Worm (Caenorhabditis elegans) whole organism, L2 larva: ENCODE measurements around the gene unc-47.

ENCODE experiments used
- C34F6.9 ChIP-seq: fragments of 150-350 bp; optimal IDR thresholded peaks from 2 replicates; lab custom pipeline; 2014; ENCODE audit warnings: missing biosample characterization, missing genetic modification characterization
- R02D3.7 ChIP-seq: fragments of 150-350 bp; optimal IDR thresholded peaks from 2 replicates; lab custom pipeline; 2014; ENCODE audit warnings: missing biosample characterization, missing genetic modification characterization
- Y55F3AM.14 ChIP-seq: fragments of 200-800 bp; sonication (Bioruptor generic); optimal IDR thresholded peaks from 2 replicates; lab custom pipeline; 2018; ENCODE audit warnings: mild to moderate bottlenecking, missing genetic modification characterization, missing compliant biosample characterization
- ZK546.5 ChIP-seq: sonication (generic microtip); optimal IDR thresholded peaks from 2 replicates; lab custom pipeline; 2017; ENCODE audit warnings: missing biosample characterization, missing genetic modification characterization
- alr-1 ChIP-seq: fragments of 150-350 bp; optimal IDR thresholded peaks from 2 replicates; lab custom pipeline; 2014; ENCODE audit warnings: missing biosample characterization, missing genetic modification characterization
- aly-2 ChIP-seq: fragments of 150-350 bp; optimal IDR thresholded peaks from 2 replicates; lab custom pipeline; 2014; ENCODE audit warnings: missing biosample characterization, missing genetic modification characterization
- ama-1 ChIP-seq: fragments of 150-350 bp; optimal IDR thresholded peaks from 2 replicates; lab custom pipeline; 2018; ENCODE audit warnings: inconsistent platforms
- ceh-16 ChIP-seq: fragments of 150-350 bp; optimal IDR thresholded peaks from 2 replicates; lab custom pipeline; 2014; ENCODE audit warnings: missing biosample characterization, missing genetic modification characterization
- ceh-82 ChIP-seq: fragments of 150-350 bp; optimal IDR thresholded peaks from 2 replicates; lab custom pipeline; 2014; ENCODE audit warnings: missing biosample characterization, missing genetic modification characterization
- crh-2 ChIP-seq: sonication (generic microtip); optimal IDR thresholded peaks from 2 replicates; lab custom pipeline; 2017; ENCODE audit warnings: missing biosample characterization, missing genetic modification characterization
- dmd-4 ChIP-seq: sonication (generic microtip); optimal IDR thresholded peaks from 2 replicates; lab custom pipeline; 2017; ENCODE audit warnings: missing biosample characterization, missing genetic modification characterization
- elt-1 ChIP-seq: fragments of 150-350 bp; optimal IDR thresholded peaks from 2 replicates; lab custom pipeline; 2014; ENCODE audit warnings: missing biosample characterization, missing genetic modification characterization
- fos-1 ChIP-seq: fragments of 150-350 bp; optimal IDR thresholded peaks from 2 replicates; lab custom pipeline; 2014; ENCODE audit warnings: missing biosample characterization, missing genetic modification characterization
- gmeb-1 ChIP-seq: fragments of 150-350 bp; optimal IDR thresholded peaks from 2 replicates; lab custom pipeline; 2014; ENCODE audit warnings: missing biosample characterization, missing genetic modification characterization
- lin-13 ChIP-seq: fragments of 150-350 bp; optimal IDR thresholded peaks from 2 replicates; lab custom pipeline; 2014; ENCODE audit warnings: missing biosample characterization, missing genetic modification reagents, missing genetic modification characterization
- lin-39 ChIP-seq: fragments of 150-350 bp; optimal IDR thresholded peaks from 2 replicates; lab custom pipeline; 2014; ENCODE audit warnings: missing biosample characterization, missing genetic modification reagents, missing genetic modification characterization
- lsy-2 ChIP-seq, 2 experiments: fragments of 150-350 bp in 1 of 2; sonication (generic microtip) in 1 of 2; optimal IDR thresholded peaks; 2 replicates each; lab custom pipeline; 2014 to 2017; ENCODE audit warnings: missing biosample characterization in 2 of 2, missing genetic modification characterization in 2 of 2
- mbf-1 ChIP-seq: sonication (generic microtip); optimal IDR thresholded peaks from 2 replicates; lab custom pipeline; 2017; ENCODE audit warnings: missing biosample characterization, missing genetic modification characterization
- mdl-1 ChIP-seq, 2 experiments: fragments of 150-350 bp in 1 of 2; sonication (generic microtip) in 1 of 2; optimal IDR thresholded peaks; 2 replicates each; lab custom pipeline; 2017; ENCODE audit warnings: missing biosample characterization in 2 of 2, missing genetic modification characterization in 2 of 2
- nhr-11 ChIP-seq: fragments of 150-350 bp; optimal IDR thresholded peaks from 2 replicates; lab custom pipeline; 2014; ENCODE audit warnings: missing biosample characterization, missing genetic modification characterization
- nhr-129 ChIP-seq: fragments of 150-350 bp; optimal IDR thresholded peaks from 2 replicates; lab custom pipeline; 2014; ENCODE audit warnings: missing biosample characterization, missing genetic modification characterization
- nhr-21 ChIP-seq: fragments of 150-350 bp; optimal IDR thresholded peaks from 2 replicates; lab custom pipeline; 2014; ENCODE audit warnings: missing biosample characterization, missing genetic modification characterization
- nhr-23 ChIP-seq: fragments of 150-350 bp; optimal IDR thresholded peaks from 2 replicates; lab custom pipeline; 2014; ENCODE audit warnings: missing biosample characterization, missing genetic modification reagents, missing genetic modification characterization
- nhr-237 ChIP-seq: fragments of 150-350 bp; optimal IDR thresholded peaks from 2 replicates; lab custom pipeline; 2014; ENCODE audit warnings: missing biosample characterization, missing genetic modification characterization
- nhr-77 ChIP-seq: fragments of 150-350 bp; optimal IDR thresholded peaks from 2 replicates; lab custom pipeline; 2014; ENCODE audit warnings: missing biosample characterization, missing genetic modification characterization
- peb-1 ChIP-seq: fragments of 150-350 bp; optimal IDR thresholded peaks from 2 replicates; lab custom pipeline; 2014; ENCODE audit warnings: missing biosample characterization, missing genetic modification characterization
- skn-1 ChIP-seq: sonication (generic microtip); optimal IDR thresholded peaks from 2 replicates; lab custom pipeline; 2017; ENCODE audit warnings: missing biosample characterization, missing genetic modification characterization
- sma-9 ChIP-seq, 2 experiments: fragments of 150-350 bp in 1 of 2; sonication (generic microtip) in 1 of 2; optimal IDR thresholded peaks; 2 replicates each; lab custom pipeline; 2014 to 2016; ENCODE audit warnings: missing genetic modification characterization in 2 of 2, mild to moderate bottlenecking in 1 of 2, missing biosample characterization in 1 of 2, missing compliant biosample characterization in 1 of 2, missing genetic modification reagents in 1 of 2, moderate library complexity in 1 of 2
- snpc-4 ChIP-seq: fragments of 150-350 bp; optimal IDR thresholded peaks from 2 replicates; lab custom pipeline; 2014; ENCODE audit warnings: missing biosample characterization, missing genetic modification characterization
- unc-39 ChIP-seq: fragments of 150-350 bp; optimal IDR thresholded peaks from 2 replicates; lab custom pipeline; 2014; ENCODE audit warnings: missing biosample characterization, missing genetic modification characterization
- unc-55 ChIP-seq: fragments of 150-350 bp; sonication (generic microtip); optimal IDR thresholded peaks from 3 replicates; lab custom pipeline; 2014; ENCODE audit warnings: missing biosample characterization, missing genetic modification reagents, missing genetic modification characterization
- zag-1 ChIP-seq: fragments of 150-350 bp; optimal IDR thresholded peaks from 2 replicates; lab custom pipeline; 2014; ENCODE audit warnings: missing biosample characterization, missing genetic modification characterization
- ztf-1 ChIP-seq: fragments of 200-800 bp; sonication (Bioruptor generic); conservative IDR thresholded peaks from 2 replicates; pipeline ENCODE4 v1.3.6; 2022; ENCODE audit warnings: missing genetic modification characterization, missing compliant biosample characterization
- ztf-11 ChIP-seq: sonication (generic microtip); optimal IDR thresholded peaks from 2 replicates; lab custom pipeline; 2017; ENCODE audit warnings: missing biosample characterization, missing genetic modification characterization
- ztf-4 ChIP-seq: fragments of 150-350 bp; optimal IDR thresholded peaks from 2 replicates; lab custom pipeline; 2014; ENCODE audit warnings: missing biosample characterization, missing genetic modification characterization

The unc-47 gene

ce11 chrIII:10187840-10188239 is 1.8 kb upstream of the unc-47 start:
- peak in 1 of 2 experiments; percentile 52 for TF ChIP-seq lsy-2 (tag; optimal IDR thresholded peaks at IDR 0.05; lab: Kevin White, UChicago)
- TF ChIP-seq zag-1 = peak; percentile 20
- TF ChIP-seq C34F6.9 (tag; lab: Kevin White, UChicago) = peak; percentile 69
- peak; percentile 91 for TF ChIP-seq unc-55 (GFP tag; lab: Kevin White, UChicago)
- no peak for TF ChIP-seq nhr-23 (tag; lab: Kevin White, UChicago)
- TF ChIP-seq ztf-1 (GFP tag; lab: Robert Waterston, UW) = no peak
- no peak for TF ChIP-seq nhr-21
- TF ChIP-seq snpc-4 (tag; lab: Kevin White, UChicago) = peak; percentile 60
- peak; percentile 40 for TF ChIP-seq nhr-129 (tag; lab: Kevin White, UChicago)

ce11 chrIII:10181868-10182267 is 4.2 kb downstream of the unc-47 start:
- TF ChIP-seq elt-1 = no peak

ce11 chrIII:10179444-10179843 is 6.6 kb downstream of the unc-47 start:
- no peak for TF ChIP-seq ama-1 (lab: Kevin White, UChicago)
- no peak for TF ChIP-seq crh-2 (tag; lab: Kevin White, UChicago)
- no peak for TF ChIP-seq nhr-23 (tag; lab: Kevin White, UChicago)
- TF ChIP-seq Y55F3AM.14 (GFP tag; lab: Kevin White, UChicago) = no peak
- TF ChIP-seq aly-2 (tag; lab: Kevin White, UChicago) = no peak
- TF ChIP-seq ztf-4 (tag; lab: Kevin White, UChicago) = no peak
- no peak for TF ChIP-seq ZK546.5 (tag; lab: Kevin White, UChicago)
- TF ChIP-seq lin-39 (tag; lab: Kevin White, UChicago) = no peak
- no peak for TF ChIP-seq nhr-237 (tag; lab: Kevin White, UChicago)
- no peak for TF ChIP-seq ceh-82 (tag; lab: Kevin White, UChicago)
- no peak for TF ChIP-seq ztf-1 (GFP tag; lab: Robert Waterston, UW)
- TF ChIP-seq skn-1 (tag; lab: Kevin White, UChicago) = no peak
- no peak for TF ChIP-seq mdl-1 (tag; optimal IDR thresholded peaks at IDR 0.05; lab: Kevin White, UChicago)
- TF ChIP-seq R02D3.7 (tag; lab: Kevin White, UChicago) = no peak
- no peak for TF ChIP-seq sma-9 (GFP tag; optimal IDR thresholded peaks at IDR 0.05; lab: Kevin White, UChicago)
- no peak for TF ChIP-seq sma-9 (tag; optimal IDR thresholded peaks at IDR 0.05; lab: Kevin White, UChicago)

ce11 chrIII:10178552-10178951 is 7.5 kb downstream of the unc-47 start:
- TF ChIP-seq ceh-82 (tag; lab: Kevin White, UChicago) (no peak), gmeb-1 (tag; lab: Kevin White, UChicago) (no peak), alr-1 (no peak)

- TF ChIP-seq alr-1 (no peak), ztf-1 (GFP tag; lab: Robert Waterston, UW) (no peak), unc-55 (GFP tag; lab: Kevin White, UChicago) (no peak), ceh-16 (tag; lab: Kevin White, UChicago) (no peak), lin-39 (tag; lab: Kevin White, UChicago) (no peak), ztf-11 (tag; lab: Kevin White, UChicago) (no peak)
Observed at ce11 chrIII:10178023-10178422, 8.0 kb downstream of the unc-47 start.

ce11 chrIII:10170265-10170664 is 15.8 kb downstream of the unc-47 start:
- TF ChIP-seq R02D3.7 (tag; lab: Kevin White, UChicago) (no peak), fos-1 (peak; percentile 58), nhr-21 (peak; percentile 7)

ce11 chrIII:10160385-10160784 is 25.7 kb downstream of the unc-47 start, which contains the start of the genes K08E5.5 and mua-3:
TSS of gene K08E5.5 (minus strand) at chrIII:10160485.
TSS of gene mua-3 (plus strand) at chrIII:10160697.
- TF ChIP-seq unc-39 (no peak), peb-1 (no peak), dmd-4 (tag; lab: Kevin White, UChicago) (no peak), ceh-16 (tag; lab: Kevin White, UChicago) (no peak), mdl-1 (tag; optimal IDR thresholded peaks at IDR 0.05; lab: Kevin White, UChicago) (no peak), C34F6.9 (tag; lab: Kevin White, UChicago) (no peak), nhr-11 (no peak), nhr-77 (no peak), lin-13 (GFP tag; lab: Kevin White, UChicago) (no peak), lin-39 (tag; lab: Kevin White, UChicago) (no peak), skn-1 (tag; lab: Kevin White, UChicago) (no peak), mbf-1 (tag; lab: Kevin White, UChicago) (no peak), ceh-82 (tag; lab: Kevin White, UChicago) (no peak), snpc-4 (tag; lab: Kevin White, UChicago) (no peak), ztf-1 (GFP tag; lab: Robert Waterston, UW) (no peak), crh-2 (tag; lab: Kevin White, UChicago) (no peak)
- TF ChIP-seq, all 48 proteins: peak for 0
